Fruit fly (Drosophila melanogaster): ENCODE results near the gene Nrt.

The Nrt gene

dm6 chr3L:16803708-16804350 is 38.0 kb downstream of the Nrt start (continued):
- peak in 1 of 2 experiments; percentile 87 for TF ChIP-seq Hr78 (GFP tag; optimal IDR thresholded peaks at IDR 0.05)
- peak; percentile 5 for TF ChIP-seq trem (tag; optimal IDR thresholded peaks at IDR 0.05)
- TF ChIP-seq CG4854 (GFP tag; optimal IDR thresholded peaks at IDR 0.05), result no peak
- peak; percentile 40 for TF ChIP-seq CG1603 (tag; optimal IDR thresholded peaks at IDR 0.05)
- TF ChIP-seq CG8290 (GFP tag; optimal IDR thresholded peaks at IDR 0.05), result no peak
- TF ChIP-seq CG8290 (tag; optimal IDR thresholded peaks at IDR 0.05), result peak in 1 of 2 experiments; percentile 55
- peak; percentile 55 for TF ChIP-seq CG6765 (GFP tag; optimal IDR thresholded peaks at IDR 0.05)
- TF ChIP-seq hkb (optimal IDR thresholded peaks at IDR 0.05), result no peak
- 0 out of 2 replicates have a peak, but pooled peaks have one; percentile 14 for TF ChIP-seq hkb (GFP tag; IDR thresholded peaks at IDR 0.05)
- no peak for TF ChIP-seq Mes4 (GFP tag; optimal IDR thresholded peaks at IDR 0.05)
- no peak for TF ChIP-seq Hr39 (optimal IDR thresholded peaks at IDR 0.05)
- peak; percentile 56 for TF ChIP-seq CG11504 (tag; optimal IDR thresholded peaks at IDR 0.05)
- TF ChIP-seq BtbVII (GFP tag; optimal IDR thresholded peaks at IDR 0.05), result peak; percentile 72
- TF ChIP-seq PHDP (tag; optimal IDR thresholded peaks at IDR 0.05), result peak; percentile 46
- peak; percentile 38 for TF ChIP-seq CG10979 (tag; optimal IDR thresholded peaks at IDR 0.05)
- peak; percentile 22 for TF ChIP-seq CG5180 (GFP tag; optimal IDR thresholded peaks at IDR 0.05)
- TF ChIP-seq ara (GFP tag; IDR thresholded peaks at IDR 0.05), result 0 out of 2 replicates have a peak, but pooled peaks have one; percentile 15
- TF ChIP-seq CG10565 (GFP tag; optimal IDR thresholded peaks at IDR 0.05), result no peak
- no peak for TF ChIP-seq Dp (GFP tag; optimal IDR thresholded peaks at IDR 0.05)
- no peak for TF ChIP-seq Nf-YC (tag; optimal IDR thresholded peaks at IDR 0.05)
- peak; percentile 27 for TF ChIP-seq grn (GFP tag; optimal IDR thresholded peaks at IDR 0.05)
- TF ChIP-seq Ets65A (GFP tag), result peak; percentile 62
- TF ChIP-seq CG6254 (GFP tag; optimal IDR thresholded peaks at IDR 0.05), result peak; percentile 66
- TF ChIP-seq CG15269 (tag; optimal IDR thresholded peaks at IDR 0.05), result peak; percentile 40
- peak; percentile 39; the same call in 1 of the 2 replicates for TF ChIP-seq Nf-YA (GFP tag; IDR thresholded peaks at IDR 0.05)
- TF ChIP-seq unpg (GFP tag; optimal IDR thresholded peaks at IDR 0.05), result peak; percentile 66
- TF ChIP-seq Hr3 (GFP tag; optimal IDR thresholded peaks at IDR 0.05), result no peak
- TF ChIP-seq Vsx1 (GFP tag; optimal IDR thresholded peaks at IDR 0.05), result peak; percentile 63
- TF ChIP-seq jigr1 (GFP tag; IDR thresholded peaks at IDR 0.05), result no peak
- TF ChIP-seq CG18262 (tag; optimal IDR thresholded peaks at IDR 0.05), result peak; percentile 38
- no peak for TF ChIP-seq CG6689 (GFP tag; IDR thresholded peaks at IDR 0.05)
- no peak for TF ChIP-seq Lhr (GFP tag; optimal IDR thresholded peaks at IDR 0.05)
- TF ChIP-seq ci (GFP tag; IDR thresholded peaks at IDR 0.05), result peak; percentile 67
- TF ChIP-seq Sox100B (GFP tag; optimal IDR thresholded peaks at IDR 0.05), result peak; percentile 71
- TF ChIP-seq Xrp1 (GFP tag; IDR thresholded peaks at IDR 0.05), result peak; percentile 30; the same call in 1 of the 2 replicates
- no peak for TF ChIP-seq CHES-1-like (GFP tag; optimal IDR thresholded peaks at IDR 0.05)
- TF ChIP-seq CG1647 (GFP tag; optimal IDR thresholded peaks at IDR 0.05), result no peak
- no peak for TF ChIP-seq lov (optimal IDR thresholded peaks at IDR 0.05)
- peak; percentile 69; the same call in 1 of the 3 replicates for TF ChIP-seq lov (GFP tag; IDR thresholded peaks at IDR 0.05)
- peak; percentile 84 for TF ChIP-seq mirr (GFP tag; optimal IDR thresholded peaks at IDR 0.05)
- TF ChIP-seq mld (GFP tag; IDR thresholded peaks at IDR 0.05; ENCODE audit: partially characterized antibody), result no peak
- TF ChIP-seq CG17912 (GFP tag; optimal IDR thresholded peaks at IDR 0.05), result no peak
- TF ChIP-seq pfk (GFP tag; optimal IDR thresholded peaks at IDR 0.05), result no peak
- TF ChIP-seq CG8359 (GFP tag; optimal IDR thresholded peaks at IDR 0.05; ENCODE audit: borderline replicate concordance), result peak; percentile 41
- TF ChIP-seq corto (GFP tag; optimal IDR thresholded peaks at IDR 0.05), result peak; percentile 63
- peak; percentile 66; the same call in 1 of the 2 replicates for TF ChIP-seq sens-2 (GFP tag; IDR thresholded peaks at IDR 0.05)
- TF ChIP-seq Med (GFP tag), result peak; percentile 93
- TF ChIP-seq schlank (tag; optimal IDR thresholded peaks at IDR 0.05), result peak; percentile 66
- peak; percentile 30; the same call in 1 of the 2 replicates for TF ChIP-seq CG3847 (GFP tag; IDR thresholded peaks at IDR 0.05)
- peak; percentile 69 for TF ChIP-seq crol (GFP tag; IDR thresholded peaks at IDR 0.05)

All from whole organism, embryonic.